Fruit fly (Drosophila melanogaster) whole organism, wandering third instar larva: Measurements from ENCODE around the gene CG43218.

Experiments used
- Abd-B ChIP-seq: fragments of >200 bp; optimal IDR thresholded peaks from 2 replicates; lab custom pipeline; 2017; ENCODE audit warnings: missing biosample characterization, missing genetic modification characterization
- CG32264 ChIP-seq: fragments of 200-800 bp; sonication (Bioruptor generic); optimal IDR thresholded peaks from 2 replicates; lab custom pipeline; 2016; ENCODE audit warnings: missing biosample characterization, missing genetic modification characterization
- CG9705 ChIP-seq: fragments of 200-800 bp; sonication (Bioruptor generic); optimal IDR thresholded peaks from 2 replicates; lab custom pipeline; 2018; ENCODE audit warnings: missing biosample characterization, mild to moderate bottlenecking, missing genetic modification characterization
- CrebA ChIP-seq: fragments of 200-800 bp; sonication (Bioruptor generic); optimal IDR thresholded peaks from 2 replicates; lab custom pipeline; 2016; ENCODE audit warnings: missing biosample characterization, mild to moderate bottlenecking, missing genetic modification characterization, borderline replicate concordance
- Dif ChIP-seq: fragments of 200-275, 200-300 bp; sonication (Bioruptor generic); optimal IDR thresholded peaks from 2 replicates; lab custom pipeline; 2018; ENCODE audit warnings: missing biosample characterization, missing genetic modification characterization; ENCODE audit not compliant: partially characterized antibody
- GATAd ChIP-seq: sonication (Bioruptor generic); optimal IDR thresholded peaks from 2 replicates; lab custom pipeline; 2016; ENCODE audit warnings: missing biosample characterization, missing genetic modification characterization
- HLH106 ChIP-seq: fragments of 200-800 bp; optimal IDR thresholded peaks from 3 replicates; lab custom pipeline; 2019; ENCODE audit warnings: missing biosample characterization, mild to moderate bottlenecking, missing genetic modification characterization, moderate library complexity
- Hnf4 ChIP-seq: fragments of 200-800 bp; sonication (Bioruptor generic); optimal IDR thresholded peaks from 2 replicates; lab custom pipeline; 2016; ENCODE audit warnings: missing biosample characterization, mild to moderate bottlenecking, missing genetic modification characterization
- Hr78 ChIP-seq: fragments of >200 bp; optimal IDR thresholded peaks from 2 replicates; lab custom pipeline; 2017; ENCODE audit warnings: missing biosample characterization, missing genetic modification characterization
- Hr83 ChIP-seq: fragments of 200-300 bp; sonication (Bioruptor generic); optimal IDR thresholded peaks from 2 replicates; lab custom pipeline; 2016; ENCODE audit warnings: missing biosample characterization, mild to moderate bottlenecking, missing genetic modification characterization, moderate library complexity; ENCODE audit not compliant: poor library complexity, severe bottlenecking
- Jra ChIP-seq: sonication (Bioruptor generic); optimal IDR thresholded peaks from 2 replicates; lab custom pipeline; 2016; ENCODE audit warnings: missing biosample characterization, missing genetic modification characterization
- Mio ChIP-seq: sonication (Bioruptor generic); optimal IDR thresholded peaks from 2 replicates; lab custom pipeline; 2016; ENCODE audit warnings: missing biosample characterization, missing genetic modification characterization
- Myc ChIP-seq: fragments of >200 bp; optimal IDR thresholded peaks from 2 replicates; lab custom pipeline; 2017
- OdsH ChIP-seq: fragments of 200-800 bp; sonication (Bioruptor generic); optimal IDR thresholded peaks from 2 replicates; lab custom pipeline; 2016; ENCODE audit warnings: missing biosample characterization, mild to moderate bottlenecking, missing genetic modification characterization
- Rel ChIP-seq, 2 experiments: fragments of 200-800 bp; sonication (Bioruptor generic) in 1 of 2; optimal IDR thresholded peaks; 2 replicates in 1 of 2; 3 replicates in 1 of 2; lab custom pipeline; 2016 to 2019; ENCODE audit warnings: mild to moderate bottlenecking in 2 of 2, missing biosample characterization in 2 of 2, missing genetic modification characterization in 2 of 2, moderate library complexity in 1 of 2
- Vsx2 ChIP-seq: fragments of 200-300, 225-300 bp; sonication (Bioruptor generic); optimal IDR thresholded peaks from 2 replicates; lab custom pipeline; 2018; ENCODE audit warnings: missing biosample characterization, missing genetic modification characterization; ENCODE audit not compliant: partially characterized antibody
- br ChIP-seq: fragments of 200-800 bp; sonication (Bioruptor generic); optimal IDR thresholded peaks from 2 replicates; lab custom pipeline; 2016; ENCODE audit warnings: missing biosample characterization, missing genetic modification characterization
- brk ChIP-seq: fragments of 200-800 bp; sonication (Bioruptor generic); optimal IDR thresholded peaks from 2 replicates; lab custom pipeline; 2016; ENCODE audit warnings: missing biosample characterization, mild to moderate bottlenecking, missing genetic modification characterization
- dsf ChIP-seq: sonication (Bioruptor generic); optimal IDR thresholded peaks from 2 replicates; lab custom pipeline; 2016; ENCODE audit warnings: missing biosample characterization, missing genetic modification characterization, borderline replicate concordance
- foxo ChIP-seq, 2 experiments: fragments of 200-800 bp; sonication (Bioruptor generic); optimal IDR thresholded peaks; 2 replicates in 1 of 2; 3 replicates in 1 of 2; lab custom pipeline; 2016 to 2017; ENCODE audit warnings: missing biosample characterization in 2 of 2, missing genetic modification characterization in 2 of 2
- h ChIP-seq: fragments of 200-800 bp; sonication (Bioruptor generic); optimal IDR thresholded peaks from 3 replicates; lab custom pipeline; 2016; ENCODE audit warnings: missing biosample characterization, mild to moderate bottlenecking, missing genetic modification characterization
- jim ChIP-seq: fragments of 175-275, 200-325 bp; sonication (Bioruptor generic); optimal IDR thresholded peaks from 2 replicates; lab custom pipeline; 2016; ENCODE audit warnings: missing biosample characterization, mild to moderate bottlenecking, missing genetic modification characterization
- lola ChIP-seq: fragments of >200 bp; optimal IDR thresholded peaks from 2 replicates; lab custom pipeline; 2017; ENCODE audit warnings: missing biosample characterization, missing genetic modification characterization
- psq ChIP-seq: fragments of 200-800 bp; sonication (Bioruptor generic); optimal IDR thresholded peaks from 3 replicates; lab custom pipeline; 2017; ENCODE audit warnings: missing biosample characterization, mild to moderate bottlenecking, missing genetic modification characterization, moderate library complexity
- rgr ChIP-seq: fragments of 200-800 bp; sonication (Bioruptor generic); optimal IDR thresholded peaks from 3 replicates; lab custom pipeline; 2016; ENCODE audit warnings: missing biosample characterization, mild to moderate bottlenecking, missing genetic modification characterization
- sage ChIP-seq: fragments of 200-800 bp; sonication (Bioruptor generic); optimal IDR thresholded peaks from 2 replicates; lab custom pipeline; 2016; ENCODE audit warnings: missing biosample characterization, mild to moderate bottlenecking, missing genetic modification characterization
- usp ChIP-seq: fragments of >200 bp; optimal IDR thresholded peaks from 2 replicates; lab custom pipeline; 2017; ENCODE audit warnings: missing biosample characterization, missing genetic modification characterization
- woc ChIP-seq: sonication (Bioruptor generic); optimal IDR thresholded peaks from 2 replicates; lab custom pipeline; 2016; ENCODE audit warnings: missing biosample characterization, mild to moderate bottlenecking, missing genetic modification characterization

Gene CG43218

DNA sequence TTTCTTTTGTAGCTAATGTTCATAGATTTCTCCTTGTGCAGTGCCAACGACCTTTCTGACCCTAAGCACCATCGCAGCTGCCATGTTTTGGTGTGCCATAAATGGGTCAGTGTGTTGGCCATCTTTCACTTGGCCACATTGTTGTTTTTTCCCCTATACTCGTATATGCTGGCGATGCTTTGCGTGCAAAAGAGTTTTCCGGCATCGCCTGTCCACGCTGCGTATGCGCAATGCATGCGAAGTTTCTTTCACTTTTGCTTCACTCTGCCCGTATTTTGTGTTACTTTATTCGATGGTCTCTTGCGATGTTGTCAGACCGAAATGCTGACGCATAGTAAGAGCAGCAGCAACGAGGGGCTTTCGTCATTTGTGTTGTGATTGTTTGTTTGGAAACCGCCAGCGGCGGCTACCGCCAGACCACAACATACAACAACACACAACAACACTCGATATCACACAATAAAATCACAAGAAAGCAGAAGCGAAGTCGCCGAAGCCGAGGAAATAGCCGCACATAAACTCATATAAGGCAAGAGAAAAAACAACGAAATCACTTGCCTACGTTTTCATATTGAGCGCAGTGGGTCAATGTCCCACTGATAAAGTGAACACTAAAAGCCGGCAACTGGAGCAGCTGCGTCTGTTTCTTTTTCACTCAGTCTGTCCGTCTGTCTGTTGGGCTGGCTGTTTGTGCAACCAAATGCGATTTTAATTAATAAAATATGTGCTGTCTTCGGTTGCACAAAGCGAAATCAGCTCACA is 3.8 kb downstream of the CG43218 start:
- TF ChIP-seq Rel (GFP tag; optimal IDR thresholded peaks at IDR 0.05; lab: Kevin White, UChicago) (no peak), Rel (tag; optimal IDR thresholded peaks at IDR 0.05; lab: Kevin White, UChicago) (peak; percentile 8), brk (GFP tag; lab: Kevin White, UChicago) (no peak)

DNA sequence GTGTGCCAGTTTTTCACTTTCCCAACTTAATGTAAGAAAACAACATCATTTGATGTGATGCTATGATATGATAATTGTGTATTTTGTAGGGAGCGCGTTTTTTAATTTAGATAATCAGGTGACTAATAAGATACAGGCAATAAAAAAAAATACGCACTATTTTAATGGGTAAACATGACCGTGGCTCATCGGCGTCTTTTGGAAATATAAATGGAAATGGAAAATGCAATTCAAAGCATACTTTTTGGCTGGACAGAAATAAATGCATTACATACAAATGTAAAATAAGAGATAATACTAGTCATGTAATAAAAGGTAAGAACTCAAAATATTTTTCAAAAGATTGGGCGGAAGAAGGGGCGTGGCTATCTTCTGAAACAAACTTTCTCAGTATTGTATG is 4.6 kb downstream of the CG43218 start:
- no peak for TF ChIP-seq Hnf4 (GFP tag; lab: Kevin White, UChicago)
- no peak for TF ChIP-seq Mio (GFP tag; lab: Kevin White, UChicago)
- TF ChIP-seq Myc: peak; percentile 56
- TF ChIP-seq jim: no peak
- TF ChIP-seq GATAd (GFP tag; lab: Kevin White, UChicago): no peak
- TF ChIP-seq dsf: no peak
- TF ChIP-seq Vsx2 (GFP tag; lab: Kevin White, UChicago): no peak
- TF ChIP-seq, all 38 proteins: peak for 1

dm6 chr3L:21266101-21266656 is 8.4 kb downstream of the CG43218 start:
- TF ChIP-seq Rel (GFP tag; optimal IDR thresholded peaks at IDR 0.05; lab: Kevin White, UChicago) (no peak), Rel (tag; optimal IDR thresholded peaks at IDR 0.05; lab: Kevin White, UChicago) (no peak), Vsx2 (GFP tag; lab: Kevin White, UChicago) (no peak), woc (no peak), h (GFP tag; lab: Kevin White, UChicago) (no peak), Dif (GFP tag; lab: Kevin White, UChicago) (no peak), HLH106 (tag; lab: Kevin White, UChicago) (no peak), Abd-B (GFP tag; lab: Kevin White, UChicago) (no peak), foxo (GFP tag; optimal IDR thresholded peaks at IDR 0.05; lab: Kevin White, UChicago) (no peak), Jra (no peak), CrebA (GFP tag; lab: Kevin White, UChicago) (no peak), CG32264 (GFP tag; lab: Kevin White, UChicago) (no peak), OdsH (GFP tag; lab: Kevin White, UChicago) (no peak), GATAd (GFP tag; lab: Kevin White, UChicago) (no peak), lola (no peak), sage (GFP tag; lab: Kevin White, UChicago) (no peak), psq (no peak), Hr78 (no peak), CG9705 (GFP tag; lab: Kevin White, UChicago) (no peak), Hr83 (GFP tag; lab: Kevin White, UChicago) (no peak)

- TF ChIP-seq psq (no peak), rgr (GFP tag; lab: Kevin White, UChicago) (no peak)
These were observed 10.1 kb downstream of the CG43218 start, which contains the start of gene CG9391 for dm6 chr3L:21267862-21268385. TSS of gene CG9391 (minus strand) at chr3L:21268335.

DNA sequence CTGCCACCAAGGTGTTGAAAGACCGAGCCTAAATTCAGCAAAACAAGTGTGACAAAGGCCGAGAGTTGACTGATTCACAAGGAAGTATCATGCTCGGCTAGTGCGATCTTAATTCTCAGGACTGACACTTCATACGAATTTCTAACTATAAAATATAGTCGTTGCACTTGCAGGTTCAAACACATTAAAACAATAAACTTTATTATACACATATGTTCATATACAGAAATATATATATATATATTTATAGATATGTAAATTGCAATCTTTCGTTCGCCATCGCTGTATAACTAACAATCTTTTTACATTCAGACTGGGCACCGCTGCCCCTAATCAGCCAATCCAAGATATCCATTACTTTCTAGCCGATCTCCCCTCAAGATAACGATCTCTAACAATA is 12.7 kb downstream of the CG43218 start, which contains the start of gene CG9389:
Gene CG9389 (minus strand): TSS at position 101 of the 400 bp plus-strand sequence.
- TF ChIP-seq GATAd (GFP tag; lab: Kevin White, UChicago): no peak
- TF ChIP-seq br (GFP tag; lab: Kevin White, UChicago): no peak
- TF ChIP-seq Hr78: no peak
- no peak for TF ChIP-seq OdsH (GFP tag; lab: Kevin White, UChicago)
- TF ChIP-seq woc: no peak
- TF ChIP-seq dsf: no peak
- no peak for TF ChIP-seq sage (GFP tag; lab: Kevin White, UChicago)
- TF ChIP-seq brk (GFP tag; lab: Kevin White, UChicago): no peak
- no peak for TF ChIP-seq jim
- no peak for TF ChIP-seq usp (GFP tag; lab: Kevin White, UChicago)
